Worm (Caenorhabditis elegans) whole organism, L4/young adult: ENCODE data around the gene Y54G11A.1.

Experiments used
- W03F9.2 ChIP-seq: fragments of 150-350 bp; optimal IDR thresholded peaks from 2 replicates; lab custom pipeline; 2014; ENCODE audit warnings: missing biosample characterization, missing genetic modification characterization
- dao-5 ChIP-seq: sonication (generic microtip); optimal IDR thresholded peaks from 2 replicates; lab custom pipeline; 2016; ENCODE audit warnings: missing genotype, missing genetic modification characterization, moderate library complexity, missing compliant biosample characterization

DNA sequence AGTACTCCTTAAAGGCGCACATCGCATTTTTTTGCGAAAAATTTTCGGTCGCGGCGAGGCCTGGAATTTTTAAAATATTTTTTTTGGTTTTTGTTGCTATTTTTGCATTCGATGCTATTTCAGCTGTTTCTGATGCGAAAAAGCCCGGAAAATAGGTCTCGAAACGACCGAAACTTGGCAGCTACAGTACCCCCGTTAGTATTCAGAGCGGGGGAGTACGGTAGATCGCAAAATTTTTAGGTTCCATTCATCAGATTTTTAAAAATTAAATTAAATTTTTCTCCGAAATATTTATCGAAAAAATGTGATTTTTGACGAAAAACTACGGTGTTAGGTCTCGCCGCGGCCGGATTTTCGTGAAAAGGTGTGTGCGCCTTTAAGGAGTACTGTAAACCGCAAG, 13.1 kb downstream of the Y54G11A.1 start:
- no peak for TF ChIP-seq dao-5 (tag; lab: Kevin White, UChicago)
- no peak for TF ChIP-seq W03F9.2
